Worm (Caenorhabditis elegans) whole organism, L2 larva: ENCODE measurements around the gene Y57G11C.499.

Source experiments
- C34F6.9 ChIP-seq: fragments of 150-350 bp; optimal IDR thresholded peaks from 2 replicates; lab custom pipeline; 2014; ENCODE audit warnings: missing biosample characterization, missing genetic modification characterization
- Y55F3AM.14 ChIP-seq: fragments of 200-800 bp; sonication (Bioruptor generic); optimal IDR thresholded peaks from 2 replicates; lab custom pipeline; 2018; ENCODE audit warnings: mild to moderate bottlenecking, missing genetic modification characterization, missing compliant biosample characterization
- ZK546.5 ChIP-seq: sonication (generic microtip); optimal IDR thresholded peaks from 2 replicates; lab custom pipeline; 2017; ENCODE audit warnings: missing biosample characterization, missing genetic modification characterization
- alr-1 ChIP-seq: fragments of 150-350 bp; optimal IDR thresholded peaks from 2 replicates; lab custom pipeline; 2014; ENCODE audit warnings: missing biosample characterization, missing genetic modification characterization
- aly-2 ChIP-seq: fragments of 150-350 bp; optimal IDR thresholded peaks from 2 replicates; lab custom pipeline; 2014; ENCODE audit warnings: missing biosample characterization, missing genetic modification characterization
- blmp-1 ChIP-seq: sonication (generic microtip); optimal IDR thresholded peaks from 2 replicates; lab custom pipeline; 2017; ENCODE audit warnings: missing genetic modification characterization, mild to moderate bottlenecking, missing compliant biosample characterization, antibody characterized with exemption, moderate library complexity; ENCODE audit not compliant: insufficient read depth
- ceh-82 ChIP-seq: fragments of 150-350 bp; optimal IDR thresholded peaks from 2 replicates; lab custom pipeline; 2014; ENCODE audit warnings: missing biosample characterization, missing genetic modification characterization
- dmd-4 ChIP-seq: sonication (generic microtip); optimal IDR thresholded peaks from 2 replicates; lab custom pipeline; 2017; ENCODE audit warnings: missing biosample characterization, missing genetic modification characterization
- egl-27 ChIP-seq: sonication (generic microtip); optimal IDR thresholded peaks from 3 replicates; lab custom pipeline; 2017; ENCODE audit warnings: missing biosample characterization, missing genetic modification reagents, missing genetic modification characterization
- elt-1 ChIP-seq: fragments of 150-350 bp; optimal IDR thresholded peaks from 2 replicates; lab custom pipeline; 2014; ENCODE audit warnings: missing biosample characterization, missing genetic modification characterization
- elt-3 ChIP-seq: sonication (generic microtip); optimal IDR thresholded peaks from 2 replicates; lab custom pipeline; 2017; ENCODE audit warnings: missing biosample characterization, missing genetic modification characterization
- gmeb-1 ChIP-seq: fragments of 150-350 bp; optimal IDR thresholded peaks from 2 replicates; lab custom pipeline; 2014; ENCODE audit warnings: missing biosample characterization, missing genetic modification characterization
- lin-11 ChIP-seq: fragments of 150-350 bp; sonication (generic microtip); optimal IDR thresholded peaks from 2 replicates; lab custom pipeline; 2014; ENCODE audit warnings: missing biosample characterization, missing genetic modification characterization, inconsistent platforms, mixed read lengths
- lin-13 ChIP-seq: fragments of 150-350 bp; optimal IDR thresholded peaks from 2 replicates; lab custom pipeline; 2014; ENCODE audit warnings: missing biosample characterization, missing genetic modification reagents, missing genetic modification characterization
- lin-39 ChIP-seq: fragments of 150-350 bp; optimal IDR thresholded peaks from 2 replicates; lab custom pipeline; 2014; ENCODE audit warnings: missing biosample characterization, missing genetic modification reagents, missing genetic modification characterization
- lsy-2 ChIP-seq, 2 experiments: fragments of 150-350 bp in 1 of 2; sonication (generic microtip) in 1 of 2; optimal IDR thresholded peaks; 2 replicates each; lab custom pipeline; 2014 to 2017; ENCODE audit warnings: missing biosample characterization in 2 of 2, missing genetic modification characterization in 2 of 2
- mab-5 ChIP-seq: fragments of 150-350 bp; optimal IDR thresholded peaks from 2 replicates; lab custom pipeline; 2014; ENCODE audit warnings: missing biosample characterization, missing genetic modification characterization
- mbf-1 ChIP-seq: sonication (generic microtip); optimal IDR thresholded peaks from 2 replicates; lab custom pipeline; 2017; ENCODE audit warnings: missing biosample characterization, missing genetic modification characterization
- nhr-10 ChIP-seq: sonication (generic microtip); optimal IDR thresholded peaks from 2 replicates; lab custom pipeline; 2017; ENCODE audit warnings: missing biosample characterization, missing genetic modification characterization
- nhr-12 ChIP-seq: fragments of 150-350 bp; optimal IDR thresholded peaks from 2 replicates; lab custom pipeline; 2014; ENCODE audit warnings: missing biosample characterization, missing genetic modification characterization
- nhr-21 ChIP-seq: fragments of 150-350 bp; optimal IDR thresholded peaks from 2 replicates; lab custom pipeline; 2014; ENCODE audit warnings: missing biosample characterization, missing genetic modification characterization
- nhr-237 ChIP-seq: fragments of 150-350 bp; optimal IDR thresholded peaks from 2 replicates; lab custom pipeline; 2014; ENCODE audit warnings: missing biosample characterization, missing genetic modification characterization
- nhr-25 ChIP-seq: fragments of 150-350 bp; sonication (generic microtip); optimal IDR thresholded peaks from 3 replicates; lab custom pipeline; 2014; ENCODE audit warnings: missing biosample characterization, missing genetic modification characterization
- nhr-6 ChIP-seq: fragments of 150-350 bp; optimal IDR thresholded peaks from 2 replicates; lab custom pipeline; 2014; ENCODE audit warnings: missing biosample characterization, missing genetic modification characterization
- peb-1 ChIP-seq: fragments of 150-350 bp; optimal IDR thresholded peaks from 2 replicates; lab custom pipeline; 2014; ENCODE audit warnings: missing biosample characterization, missing genetic modification characterization
- sma-9 ChIP-seq, 2 experiments: fragments of 150-350 bp in 1 of 2; sonication (generic microtip) in 1 of 2; optimal IDR thresholded peaks; 2 replicates each; lab custom pipeline; 2014 to 2016; ENCODE audit warnings: missing genetic modification characterization in 2 of 2, mild to moderate bottlenecking in 1 of 2, missing biosample characterization in 1 of 2, missing compliant biosample characterization in 1 of 2, missing genetic modification reagents in 1 of 2, moderate library complexity in 1 of 2
- snpc-4 ChIP-seq: fragments of 150-350 bp; optimal IDR thresholded peaks from 2 replicates; lab custom pipeline; 2014; ENCODE audit warnings: missing biosample characterization, missing genetic modification characterization
- unc-55 ChIP-seq: fragments of 150-350 bp; sonication (generic microtip); optimal IDR thresholded peaks from 3 replicates; lab custom pipeline; 2014; ENCODE audit warnings: missing biosample characterization, missing genetic modification reagents, missing genetic modification characterization
- unc-62 ChIP-seq: fragments of 150-350 bp; optimal IDR thresholded peaks from 2 replicates; lab custom pipeline; 2014; ENCODE audit warnings: missing biosample characterization, missing genetic modification reagents, missing genetic modification characterization
- zag-1 ChIP-seq: fragments of 150-350 bp; optimal IDR thresholded peaks from 2 replicates; lab custom pipeline; 2014; ENCODE audit warnings: missing biosample characterization, missing genetic modification characterization
- ztf-1 ChIP-seq: fragments of 200-800 bp; sonication (Bioruptor generic); conservative IDR thresholded peaks from 2 replicates; pipeline ENCODE4 v1.3.6; 2022; ENCODE audit warnings: missing genetic modification characterization, missing compliant biosample characterization
- ztf-11 ChIP-seq: sonication (generic microtip); optimal IDR thresholded peaks from 2 replicates; lab custom pipeline; 2017; ENCODE audit warnings: missing biosample characterization, missing genetic modification characterization
- ztf-4 ChIP-seq: fragments of 150-350 bp; optimal IDR thresholded peaks from 2 replicates; lab custom pipeline; 2014; ENCODE audit warnings: missing biosample characterization, missing genetic modification characterization

Y57G11C.499 gene

ce11 chrIV:14757786-14758185 lies 3.1 kb upstream of the Y57G11C.499 start:
- TF ChIP-seq gmeb-1 (tag; lab: Kevin White, UChicago) (no peak), peb-1 (no peak), nhr-237 (tag; lab: Kevin White, UChicago) (no peak), Y55F3AM.14 (GFP tag; lab: Kevin White, UChicago) (no peak), unc-62 (GFP tag; lab: Kevin White, UChicago) (no peak), ZK546.5 (no peak), aly-2 (tag; lab: Kevin White, UChicago) (no peak), elt-1 (no peak), nhr-10 (no peak)

ce11 chrIV:14741926-14742325 lies 12.8 kb downstream of the Y57G11C.499 start:
- TF ChIP-seq ztf-11 (tag; lab: Kevin White, UChicago) (no peak), lsy-2 (tag; optimal IDR thresholded peaks at IDR 0.05; lab: Kevin White, UChicago) (no peak)

- TF ChIP-seq nhr-25 (tag; lab: Kevin White, UChicago) (peak; percentile 36), peb-1 (no peak)
These were observed 25.5 kb downstream of the Y57G11C.499 start for ce11 chrIV:14729272-14729671.

ce11 chrIV:14728225-14728624 lies 26.5 kb downstream of the Y57G11C.499 start, which contains the start of gene Y57G11C.42:
Gene Y57G11C.42 (plus strand): TSS chrIV:14728525.
- TF ChIP-seq zag-1 (tag; lab: Kevin White, UChicago) (no peak), sma-9 (GFP tag; optimal IDR thresholded peaks at IDR 0.05; lab: Kevin White, UChicago) (no peak), sma-9 (tag; optimal IDR thresholded peaks at IDR 0.05; lab: Kevin White, UChicago) (no peak), ztf-1 (GFP tag; lab: Robert Waterston, UW) (no peak), C34F6.9 (tag; lab: Kevin White, UChicago) (no peak), lin-39 (no peak), lin-11 (tag; lab: Kevin White, UChicago) (no peak), nhr-12 (no peak), nhr-25 (tag; lab: Kevin White, UChicago) (no peak), blmp-1 (no peak), snpc-4 (tag; lab: Kevin White, UChicago) (no peak), nhr-21 (tag; lab: Kevin White, UChicago) (no peak), nhr-6 (tag; lab: Kevin White, UChicago) (no peak)

ce11 chrIV:14715500-14715899 lies 39.2 kb downstream of the Y57G11C.499 start, which contains the start of gene lgc-8:
Gene lgc-8 (plus strand): TSS chrIV:14715800.
- TF ChIP-seq zag-1 (tag; lab: Kevin White, UChicago) (no peak), ceh-82 (tag; lab: Kevin White, UChicago) (no peak), aly-2 (tag; lab: Kevin White, UChicago) (no peak), nhr-21 (tag; lab: Kevin White, UChicago) (no peak), Y55F3AM.14 (GFP tag; lab: Kevin White, UChicago) (no peak), alr-1 (no peak), egl-27 (no peak), nhr-10 (no peak), nhr-25 (tag; lab: Kevin White, UChicago) (no peak)

- TF ChIP-seq unc-55 (GFP tag; lab: Kevin White, UChicago) (no peak), elt-3 (no peak), ZK546.5 (no peak), ztf-4 (tag; lab: Kevin White, UChicago) (no peak), lin-11 (tag; lab: Kevin White, UChicago) (no peak), dmd-4 (tag; lab: Kevin White, UChicago) (no peak), lin-13 (GFP tag; lab: Kevin White, UChicago) (no peak), gmeb-1 (tag; lab: Kevin White, UChicago) (no peak), nhr-25 (tag; lab: Kevin White, UChicago) (no peak), egl-27 (no peak), nhr-10 (no peak), mbf-1 (no peak), ztf-11 (tag; lab: Kevin White, UChicago) (no peak), C34F6.9 (tag; lab: Kevin White, UChicago) (no peak), elt-1 (no peak), lin-39 (no peak), mab-5 (tag; lab: Kevin White, UChicago) (no peak)
These were observed 45.4 kb downstream of the Y57G11C.499 start, which contains the start of gene lgc-7 for ce11 chrIV:14709286-14709685. Gene lgc-7 (plus strand): TSS chrIV:14709586.
